Worm (Caenorhabditis elegans) whole organism, L2 larva: ENCODE measurements around the gene nhr-149.

ENCODE experiments used
- alr-1 ChIP-seq: fragments of 150-350 bp; optimal IDR thresholded peaks from 2 replicates; lab custom pipeline; 2014; ENCODE audit warnings: missing biosample characterization, missing genetic modification characterization
- crh-2 ChIP-seq: sonication (generic microtip); optimal IDR thresholded peaks from 2 replicates; lab custom pipeline; 2017; ENCODE audit warnings: missing biosample characterization, missing genetic modification characterization
- egl-27 ChIP-seq: sonication (generic microtip); optimal IDR thresholded peaks from 3 replicates; lab custom pipeline; 2017; ENCODE audit warnings: missing biosample characterization, missing genetic modification reagents, missing genetic modification characterization
- lin-13 ChIP-seq: fragments of 150-350 bp; optimal IDR thresholded peaks from 2 replicates; lab custom pipeline; 2014; ENCODE audit warnings: missing biosample characterization, missing genetic modification reagents, missing genetic modification characterization
- mdl-1 ChIP-seq, 2 experiments: fragments of 150-350 bp in 1 of 2; sonication (generic microtip) in 1 of 2; optimal IDR thresholded peaks; 2 replicates each; lab custom pipeline; 2017; ENCODE audit warnings: missing biosample characterization in 2 of 2, missing genetic modification characterization in 2 of 2
- nhr-129 ChIP-seq: fragments of 150-350 bp; optimal IDR thresholded peaks from 2 replicates; lab custom pipeline; 2014; ENCODE audit warnings: missing biosample characterization, missing genetic modification characterization
- nhr-6 ChIP-seq: fragments of 150-350 bp; optimal IDR thresholded peaks from 2 replicates; lab custom pipeline; 2014; ENCODE audit warnings: missing biosample characterization, missing genetic modification characterization
- snpc-4 ChIP-seq: fragments of 150-350 bp; optimal IDR thresholded peaks from 2 replicates; lab custom pipeline; 2014; ENCODE audit warnings: missing biosample characterization, missing genetic modification characterization
- unc-55 ChIP-seq: fragments of 150-350 bp; sonication (generic microtip); optimal IDR thresholded peaks from 3 replicates; lab custom pipeline; 2014; ENCODE audit warnings: missing biosample characterization, missing genetic modification reagents, missing genetic modification characterization
- unc-62 ChIP-seq: fragments of 150-350 bp; optimal IDR thresholded peaks from 2 replicates; lab custom pipeline; 2014; ENCODE audit warnings: missing biosample characterization, missing genetic modification reagents, missing genetic modification characterization
- ztf-11 ChIP-seq: sonication (generic microtip); optimal IDR thresholded peaks from 2 replicates; lab custom pipeline; 2017; ENCODE audit warnings: missing biosample characterization, missing genetic modification characterization

DNA sequence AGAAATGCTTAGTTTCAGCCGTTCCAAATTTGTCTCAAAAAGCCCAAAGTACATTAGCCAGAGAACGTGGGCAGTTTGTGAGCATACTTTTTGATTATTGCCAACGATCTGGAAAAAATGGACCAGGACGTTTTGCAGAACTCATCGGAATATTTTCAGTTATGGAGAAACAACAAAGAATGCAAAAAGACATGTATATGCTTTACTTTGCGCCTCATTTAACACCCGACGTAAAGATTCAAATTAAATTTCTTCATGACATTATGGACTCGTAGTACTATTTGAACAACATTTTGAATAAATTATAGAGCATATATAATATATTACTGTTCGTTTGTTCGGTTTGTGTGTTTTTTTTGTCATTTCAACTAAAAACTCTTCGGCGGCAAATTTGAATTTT is 5.9 kb downstream of the nhr-149 start, which contains the start of gene srh-244:
- TF ChIP-seq snpc-4 (tag; lab: Kevin White, UChicago): no peak
- no peak for TF ChIP-seq ztf-11 (tag; lab: Kevin White, UChicago)
- TF ChIP-seq egl-27: no peak
- TF ChIP-seq mdl-1 (tag; optimal IDR thresholded peaks at IDR 0.05; lab: Kevin White, UChicago): no peak
- TF ChIP-seq lin-13 (GFP tag; lab: Kevin White, UChicago): no peak
- TF ChIP-seq crh-2 (tag; lab: Kevin White, UChicago): no peak
- no peak for TF ChIP-seq unc-62
- TF ChIP-seq nhr-6 (tag; lab: Kevin White, UChicago): no peak
- no peak for TF ChIP-seq unc-55 (GFP tag; lab: Kevin White, UChicago)
- TF ChIP-seq nhr-129 (tag; lab: Kevin White, UChicago): no peak
- TF ChIP-seq alr-1 (tag; lab: Kevin White, UChicago): no peak
